Worm (Caenorhabditis elegans): ENCODE results near the gene VB0395L.1.

DNA sequence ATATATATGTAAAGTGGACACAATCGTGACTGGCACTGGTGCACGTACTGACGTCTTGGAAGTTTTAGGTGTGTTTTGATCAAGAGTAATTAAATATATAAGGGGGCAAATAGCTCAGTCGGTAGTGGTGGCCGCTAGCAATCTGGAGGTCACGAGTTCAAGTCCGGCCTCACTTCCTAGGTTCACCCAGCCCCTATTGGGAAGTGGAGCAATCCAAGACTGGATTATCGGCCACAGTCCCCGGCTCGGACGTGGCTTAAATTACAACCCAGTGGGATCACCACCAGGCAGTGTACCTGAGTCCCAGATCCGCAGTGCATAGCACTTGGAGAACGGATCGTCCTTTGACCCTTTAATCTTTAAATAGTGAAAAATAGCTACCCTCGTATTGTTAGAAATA lies 19.6 kb downstream of the VB0395L.1 start:
- TF ChIP-seq pha-4 (GFP tag; IDR thresholded peaks at IDR 0.05) (no peak), pha-4 (tag; optimal IDR thresholded peaks at IDR 0.05) (no peak), aha-1 (tag) (no peak), ama-1 (optimal IDR thresholded peaks at IDR 0.05) (no peak), unc-62 (GFP tag; optimal IDR thresholded peaks at IDR 0.05 in 1 of 2) (peak in 1 of 2 experiments; percentile 73), unc-62 (tag; optimal IDR thresholded peaks at IDR 0.05) (no peak), nhr-76 (tag; optimal IDR thresholded peaks at IDR 0.05) (no peak), egl-27 (tag; optimal IDR thresholded peaks at IDR 0.05) (no peak), zfp-2 (tag; optimal IDR thresholded peaks at IDR 0.05) (no peak), lir-3 (tag; optimal IDR thresholded peaks at IDR 0.05) (no peak)
